Fruit fly (Drosophila melanogaster) whole organism, pupa: ENCODE data around the gene abs.

Experiments used
- CG10348 ChIP-seq: fragments of 200-800 bp; sonication (Bioruptor generic); IDR thresholded peaks from 2 replicates; pipeline ENCODE4 v1.3.6; 2022; ENCODE audit warnings: missing biosample characterization, missing genetic modification characterization
- CG12605 ChIP-seq: fragments of 200-800 bp; sonication (Bioruptor generic); IDR thresholded peaks from 2 replicates; pipeline ENCODE4 v1.3.6; 2022; ENCODE audit warnings: missing biosample characterization, missing genetic modification characterization
- CG14655 ChIP-seq: fragments of 200-800 bp; sonication (Bioruptor generic); optimal IDR thresholded peaks from 3 replicates; lab custom pipeline; 2017; ENCODE audit warnings: mild to moderate bottlenecking, missing biosample characterization, missing genetic modification reagents, missing genetic modification characterization
- CG15710 ChIP-seq: fragments of 200-800 bp; sonication (Bioruptor generic); optimal IDR thresholded peaks from 2 replicates; lab custom pipeline; 2018; ENCODE audit warnings: missing biosample characterization, mild to moderate bottlenecking, missing genetic modification characterization, moderate library complexity
- CG4496 ChIP-seq: fragments of 200-800 bp; sonication (Bioruptor generic); IDR thresholded peaks from 3 replicates; pipeline ENCODE4 v1.3.6; 2022; ENCODE audit warnings: missing biosample characterization, missing genetic modification characterization
- CG8159 ChIP-seq: fragments of 200-800 bp; sonication (Bioruptor generic); optimal IDR thresholded peaks from 3 replicates; lab custom pipeline; 2018; ENCODE audit warnings: missing biosample characterization, mild to moderate bottlenecking, missing genetic modification characterization, moderate library complexity
- CG9948 ChIP-seq: fragments of 200-800 bp; sonication (Bioruptor generic); optimal IDR thresholded peaks from 2 replicates; lab custom pipeline; 2018; ENCODE audit warnings: missing biosample characterization, mild to moderate bottlenecking, missing genetic modification characterization, moderate library complexity
- Pif1A ChIP-seq: fragments of 200-800 bp; sonication (Bioruptor generic); optimal IDR thresholded peaks from 3 replicates; lab custom pipeline; 2016; ENCODE audit warnings: missing biosample characterization, missing genetic modification characterization
- Pif1B ChIP-seq: fragments of 200-800 bp; sonication (Bioruptor generic); optimal IDR thresholded peaks from 3 replicates; lab custom pipeline; 2016; ENCODE audit warnings: missing biosample characterization, missing genetic modification characterization
- fd96Ca ChIP-seq: fragments of 200-800 bp; sonication (Bioruptor generic); IDR thresholded peaks from 3 replicates; pipeline ENCODE4 v1.3.6; 2022; ENCODE audit warnings: missing biosample characterization, missing genetic modification characterization
- gl ChIP-seq: fragments of 200-800 bp; sonication (Bioruptor generic); optimal IDR thresholded peaks from 2 replicates; lab custom pipeline; 2018; ENCODE audit warnings: missing biosample characterization, mild to moderate bottlenecking, missing genetic modification characterization

- TF ChIP-seq CG14655 (GFP tag; lab: Kevin White, UChicago), result no peak
- no peak for TF ChIP-seq CG8159 (tag; lab: Kevin White, UChicago)
- no peak for TF ChIP-seq CG9948 (tag; lab: Kevin White, UChicago)
- TF ChIP-seq Pif1A (GFP tag; lab: Kevin White, UChicago), result no peak
- TF ChIP-seq CG12605, result no peak
- no peak for TF ChIP-seq CG4496 (GFP tag; lab: Robert Waterston, UW)
- no peak for TF ChIP-seq gl (tag; lab: Kevin White, UChicago)
- no peak for TF ChIP-seq CG10348 (GFP tag; lab: Robert Waterston, UW)
- no peak for TF ChIP-seq fd96Ca (GFP tag; lab: Robert Waterston, UW)
- TF ChIP-seq CG15710 (tag; lab: Kevin White, UChicago), result no peak
- TF ChIP-seq Pif1B, result no peak
These were observed 42.7 kb upstream of the abs start, which contains the start of gene Dsk for dm6 chr3R:4190160-4190559.
